Fruit fly (Drosophila melanogaster) whole organism, embryonic: Measurements from ENCODE around the gene Vps4.

Experiments used
- Antp ChIP-seq: fragments of 200-800 bp; sonication (Bioruptor generic); optimal IDR thresholded peaks from 3 replicates; lab custom pipeline; 2016; ENCODE audit warnings: missing biosample characterization, missing genetic modification characterization
- Atf-2 ChIP-seq: fragments of 200-800 bp; sonication (Bioruptor generic); optimal IDR thresholded peaks from 2 replicates; lab custom pipeline; 2016; ENCODE audit warnings: missing biosample characterization, missing genetic modification characterization
- Bdp1 ChIP-seq: fragments of 200-800 bp; sonication (Bioruptor generic); optimal IDR thresholded peaks from 3 replicates; lab custom pipeline; 2016; ENCODE audit warnings: missing biosample characterization, missing genetic modification characterization
- CG11504 ChIP-seq: fragments of 200-800 bp; sonication (Bioruptor generic); optimal IDR thresholded peaks from 3 replicates; lab custom pipeline; 2019; ENCODE audit warnings: missing biosample characterization, mild to moderate bottlenecking, missing genetic modification characterization, moderate library complexity
- CG12236 ChIP-seq: fragments of 200-800 bp; sonication (Bioruptor generic); optimal IDR thresholded peaks from 2 replicates; lab custom pipeline; 2016; ENCODE audit warnings: missing biosample characterization, missing genetic modification characterization
- CG12942 ChIP-seq: fragments of 200-800 bp; sonication (Bioruptor generic); optimal IDR thresholded peaks from 3 replicates; lab custom pipeline; 2016; ENCODE audit warnings: missing biosample characterization, missing genetic modification characterization
- CG13894 ChIP-seq: fragments of 200-800 bp; sonication (Bioruptor generic); optimal IDR thresholded peaks from 3 replicates; lab custom pipeline; 2018; ENCODE audit warnings: missing biosample characterization, mild to moderate bottlenecking, missing genetic modification characterization, moderate library complexity
- CG18262 ChIP-seq: fragments of 200-800 bp; optimal IDR thresholded peaks from 3 replicates; lab custom pipeline; 2019; ENCODE audit warnings: missing biosample characterization, mild to moderate bottlenecking, missing genetic modification characterization, moderate library complexity
- CG1832 ChIP-seq: fragments of 200-800 bp; sonication (Bioruptor generic); optimal IDR thresholded peaks from 2 replicates; lab custom pipeline; 2017; ENCODE audit warnings: missing biosample characterization, mild to moderate bottlenecking, missing genetic modification characterization, inconsistent platforms
- CG18599 ChIP-seq: fragments of 200-800 bp; sonication (Bioruptor generic); optimal IDR thresholded peaks from 3 replicates; lab custom pipeline; 2017; ENCODE audit warnings: missing biosample characterization, missing genetic modification characterization, mild to moderate bottlenecking, moderate library complexity, missing genetic modification reagents
- CG18619 ChIP-seq: fragments of 200-800 bp; sonication (Bioruptor generic); optimal IDR thresholded peaks from 3 replicates; lab custom pipeline; 2017; ENCODE audit warnings: missing biosample characterization, mild to moderate bottlenecking, missing genetic modification characterization
- CG2199 ChIP-seq: fragments of 200-800 bp; sonication (Bioruptor generic); IDR thresholded peaks from 3 replicates; pipeline ENCODE4 v1.3.6; 2022; ENCODE audit warnings: missing biosample characterization, missing genetic modification characterization
- CG3065 ChIP-seq: fragments of 200-800 bp; sonication (Bioruptor generic); optimal IDR thresholded peaks from 2 replicates; lab custom pipeline; 2016; ENCODE audit warnings: missing biosample characterization, missing genetic modification characterization
- CG33213 ChIP-seq: fragments of 200-800 bp; sonication (Bioruptor generic); optimal IDR thresholded peaks from 3 replicates; lab custom pipeline; 2016; ENCODE audit warnings: missing biosample characterization, missing genetic modification characterization
- CG3838 ChIP-seq: fragments of 200-800 bp; sonication (Bioruptor generic); optimal IDR thresholded peaks from 3 replicates; lab custom pipeline; 2016; ENCODE audit warnings: missing biosample characterization, missing genetic modification characterization
- CG3847 ChIP-seq: fragments of 200-800 bp; sonication (Bioruptor generic); IDR thresholded peaks from 2 replicates; pipeline ENCODE4 v1.3.6; 2022; ENCODE audit warnings: missing biosample characterization, missing genetic modification characterization
- CG4707 ChIP-seq: fragments of 200-800 bp; sonication (Bioruptor generic); optimal IDR thresholded peaks from 2 replicates; lab custom pipeline; 2018; ENCODE audit warnings: missing biosample characterization, mild to moderate bottlenecking, missing genetic modification characterization, moderate library complexity
- CG8944 ChIP-seq: fragments of 200-800 bp; sonication (Bioruptor generic); optimal IDR thresholded peaks from 3 replicates; lab custom pipeline; 2016; ENCODE audit warnings: missing biosample characterization, missing genetic modification characterization
- CG9437 ChIP-seq: fragments of 200-800 bp; sonication (Bioruptor generic); optimal IDR thresholded peaks from 2 replicates; lab custom pipeline; 2018; ENCODE audit warnings: missing biosample characterization, mild to moderate bottlenecking, missing genetic modification characterization
- CG9797 ChIP-seq: fragments of 200-800 bp; sonication (Bioruptor generic); optimal IDR thresholded peaks from 3 replicates; lab custom pipeline; 2018; ENCODE audit warnings: missing biosample characterization, mild to moderate bottlenecking, missing genetic modification characterization
- CG9932 ChIP-seq: fragments of 200-800 bp; sonication (Bioruptor generic); IDR thresholded peaks from 2 replicates; pipeline ENCODE4 v1.3.6; 2022; ENCODE audit warnings: missing biosample characterization, missing genetic modification characterization
- CTCF ChIP-seq: fragments of 200-800 bp; sonication (Bioruptor generic); optimal IDR thresholded peaks from 2 replicates; lab custom pipeline; 2017; ENCODE audit warnings: missing biosample characterization, mild to moderate bottlenecking, missing genetic modification characterization, moderate library complexity
- Chrac-16 ChIP-seq: fragments of 200-800 bp; sonication (Bioruptor generic); optimal IDR thresholded peaks from 3 replicates; lab custom pipeline; 2016; ENCODE audit warnings: missing biosample characterization, missing genetic modification characterization
- CrebB ChIP-seq: fragments of 200-800 bp; sonication (Bioruptor generic); optimal IDR thresholded peaks from 3 replicates; lab custom pipeline; 2018; ENCODE audit warnings: missing biosample characterization, mild to moderate bottlenecking, missing genetic modification characterization
- ERR ChIP-seq: fragments of 200-800 bp; sonication (Bioruptor generic); optimal IDR thresholded peaks from 2 replicates; lab custom pipeline; 2016; ENCODE audit warnings: missing biosample characterization, missing genetic modification characterization
- Elba2 ChIP-seq: fragments of 200-800 bp; sonication (Bioruptor generic); optimal IDR thresholded peaks from 3 replicates; lab custom pipeline; 2016; ENCODE audit warnings: missing biosample characterization, missing genetic modification characterization
- Gsc ChIP-seq: fragments of 200-800 bp; sonication (Bioruptor generic); IDR thresholded peaks from 2 replicates; pipeline ENCODE4 v1.3.6; 2022; ENCODE audit warnings: missing biosample characterization, missing genetic modification characterization
- HmgD ChIP-seq: fragments of 200-800 bp; sonication (Bioruptor generic); optimal IDR thresholded peaks from 3 replicates; lab custom pipeline; 2016; ENCODE audit warnings: missing biosample characterization, missing genetic modification characterization
- Jarid2 ChIP-seq: fragments of 200-800 bp; sonication (Bioruptor generic); optimal IDR thresholded peaks from 3 replicates; lab custom pipeline; 2017; ENCODE audit warnings: mild to moderate bottlenecking, missing biosample characterization, missing genetic modification reagents, missing genetic modification characterization
- Max ChIP-seq: fragments of 200-800 bp; sonication (Bioruptor generic); optimal IDR thresholded peaks from 2 replicates; lab custom pipeline; 2016; ENCODE audit warnings: missing biosample characterization, mild to moderate bottlenecking, missing genetic modification characterization
- Nf-YC ChIP-seq: fragments of 200-800 bp; optimal IDR thresholded peaks from 3 replicates; lab custom pipeline; 2019; ENCODE audit warnings: missing biosample characterization, mild to moderate bottlenecking, missing genetic modification characterization, moderate library complexity
- Rx ChIP-seq: fragments of 200-800 bp; sonication (Bioruptor generic); IDR thresholded peaks from 2 replicates; pipeline ENCODE4 v1.3.6; 2022; ENCODE audit warnings: missing biosample characterization, missing genetic modification characterization
- Six4 ChIP-seq: fragments of 200-800 bp; sonication (Bioruptor generic); optimal IDR thresholded peaks from 2 replicates; lab custom pipeline; 2016; ENCODE audit warnings: missing biosample characterization, missing genetic modification characterization
- TFAM ChIP-seq: fragments of 200-800 bp; sonication (Bioruptor generic); optimal IDR thresholded peaks from 2 replicates; lab custom pipeline; 2017; ENCODE audit warnings: missing biosample characterization, missing genetic modification characterization, inconsistent platforms
- abd-A ChIP-seq: fragments of 200-800 bp; sonication (Bioruptor generic); optimal IDR thresholded peaks from 3 replicates; lab custom pipeline; 2019; ENCODE audit warnings: missing biosample characterization, mild to moderate bottlenecking, missing genetic modification characterization, moderate library complexity
- btn ChIP-seq: fragments of 200-800 bp; sonication (Bioruptor generic); optimal IDR thresholded peaks from 2 replicates; lab custom pipeline; 2016; ENCODE audit warnings: missing biosample characterization, missing genetic modification characterization
- cwo ChIP-seq: fragments of 200-800 bp; sonication (Bioruptor generic); optimal IDR thresholded peaks from 3 replicates; lab custom pipeline; 2017; ENCODE audit warnings: missing biosample characterization, missing genetic modification characterization, mild to moderate bottlenecking, moderate library complexity, missing genetic modification reagents
- dmrt11E ChIP-seq: fragments of 200-800 bp; sonication (Bioruptor generic); optimal IDR thresholded peaks from 3 replicates; lab custom pipeline; 2018; ENCODE audit warnings: missing biosample characterization, mild to moderate bottlenecking, missing genetic modification characterization, moderate library complexity
- jumu ChIP-seq: fragments of 200-800 bp; sonication (Bioruptor generic); optimal IDR thresholded peaks from 3 replicates; lab custom pipeline; 2016; ENCODE audit warnings: missing biosample characterization, missing genetic modification characterization
- lov ChIP-seq, 2 experiments: fragments of 200-800 bp in 1 of 2; fragments of >200 bp in 1 of 2; sonication (Bioruptor generic) in 1 of 2; IDR thresholded peaks in 1 of 2; optimal IDR thresholded peaks in 1 of 2; 2 replicates in 1 of 2; 3 replicates in 1 of 2; pipeline versions ENCODE4 v1.3.6 to Lab custom; 2017 to 2022; ENCODE audit warnings: missing biosample characterization in 1 of 2, missing genetic modification characterization in 1 of 2
- nerfin-2 ChIP-seq: fragments of 200-800 bp; sonication (Bioruptor generic); IDR thresholded peaks from 2 replicates; pipeline ENCODE4 v1.3.6; 2022; ENCODE audit warnings: missing biosample characterization, missing genetic modification characterization; ENCODE audit not compliant: partially characterized antibody
- otp ChIP-seq: fragments of 200-800 bp; sonication (Bioruptor generic); IDR thresholded peaks from 3 replicates; pipeline ENCODE4, ENCODE4 v1.3.6; 2022; ENCODE audit warnings: missing biosample characterization, missing genetic modification characterization
- pan ChIP-seq, 4 experiments: fragments of >200 bp in 3 of 4; fragments of 200-800 bp in 1 of 4; sonication (Bioruptor generic) in 1 of 4; optimal IDR thresholded peaks in 3 of 4; IDR thresholded peaks in 1 of 4; 2 replicates each; pipeline versions ENCODE4 v1.3.6 to Lab custom; 2017 to 2022; ENCODE audit warnings: missing biosample characterization in 2 of 4, missing genetic modification characterization in 2 of 4, mixed read lengths in 1 of 4
- pfk ChIP-seq: fragments of 200-800 bp; sonication (Bioruptor generic); optimal IDR thresholded peaks from 2 replicates; lab custom pipeline; 2018; ENCODE audit warnings: missing biosample characterization, mild to moderate bottlenecking, missing genetic modification characterization, moderate library complexity
- pzg ChIP-seq: fragments of 200-800 bp; sonication (Bioruptor generic); optimal IDR thresholded peaks from 3 replicates; lab custom pipeline; 2018; ENCODE audit warnings: missing biosample characterization, mild to moderate bottlenecking, missing genetic modification characterization, moderate library complexity
- repo ChIP-seq: fragments of 200-800 bp; sonication (Bioruptor generic); optimal IDR thresholded peaks from 2 replicates; lab custom pipeline; 2016; ENCODE audit warnings: missing biosample characterization, missing genetic modification characterization
- rib ChIP-seq: fragments of 200-800 bp; sonication (Bioruptor generic); IDR thresholded peaks from 2 replicates; pipeline ENCODE4 v1.3.6; 2022; ENCODE audit warnings: missing biosample characterization, missing genetic modification characterization
- run ChIP-seq: fragments of 200-800 bp; sonication (Bioruptor generic); optimal IDR thresholded peaks from 3 replicates; lab custom pipeline; 2018; ENCODE audit warnings: missing biosample characterization, mild to moderate bottlenecking, missing genetic modification characterization
- sens ChIP-seq: fragments of 200-800 bp; sonication (Bioruptor generic); peaks from one replicate; lab custom pipeline; 2016; ENCODE audit warnings: missing biosample characterization, missing genetic modification characterization
- stc ChIP-seq: fragments of 200-800 bp; sonication (Bioruptor generic); IDR thresholded peaks from 2 replicates; pipeline ENCODE4 v1.3.6; 2022; ENCODE audit warnings: missing biosample characterization, missing genetic modification characterization
- trem ChIP-seq: fragments of 200-800 bp; optimal IDR thresholded peaks from 3 replicates; lab custom pipeline; 2019; ENCODE audit warnings: missing biosample characterization, mild to moderate bottlenecking, missing genetic modification characterization, moderate library complexity
- z ChIP-seq: fragments of 200-800 bp; sonication (Bioruptor generic); IDR thresholded peaks from 3 replicates; pipeline ENCODE4 v1.3.6; 2022; ENCODE audit warnings: missing biosample characterization, missing genetic modification characterization

Vps4 gene

DNA sequence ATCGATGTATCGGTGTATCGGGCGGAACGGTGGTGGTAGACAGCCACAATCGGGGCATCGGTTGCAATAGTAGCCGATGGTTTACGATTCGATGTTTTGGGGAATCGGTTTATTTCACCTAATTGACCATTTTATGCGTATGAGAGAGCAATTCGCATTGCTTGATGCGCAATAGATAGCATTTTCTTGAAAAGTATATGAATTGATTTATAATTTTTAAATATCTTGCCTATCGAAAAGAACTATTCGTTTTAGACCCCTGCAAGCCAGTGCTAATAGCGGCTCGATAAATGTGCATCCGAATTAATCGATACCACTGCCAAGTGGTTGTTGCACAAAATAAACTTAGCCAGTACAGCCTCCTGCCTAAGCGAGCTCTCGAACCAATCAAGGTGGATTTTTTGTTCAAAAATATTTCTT, 20.3 kb upstream of the Vps4 start, which contains the start of gene mnb (continued):
- TF ChIP-seq CG9797 (peak; percentile 58), jumu (GFP tag; lab: Kevin White, UChicago) (no peak), nerfin-2 (GFP tag; lab: Robert Waterston, UW) (peak; percentile 99), CG13894 (tag; lab: Kevin White, UChicago) (peak; percentile 6), CG33213 (no peak), CG18599 (no peak), repo (GFP tag; lab: Kevin White, UChicago) (no peak), CG18262 (tag; lab: Kevin White, UChicago) (no peak), CG3838 (GFP tag; lab: Kevin White, UChicago) (no peak), trem (peak; percentile 58), Atf-2 (GFP tag; lab: Kevin White, UChicago) (no peak), CG9932 (GFP tag; lab: Robert Waterston, UW) (peak; percentile 72), abd-A (tag; lab: Kevin White, UChicago) (no peak), CG12942 (no peak), btn (GFP tag; lab: Kevin White, UChicago) (no peak), CG9437 (GFP tag; lab: Kevin White, UChicago) (no peak), pfk (no peak), Six4 (GFP tag; lab: Kevin White, UChicago) (no peak), lov (optimal IDR thresholded peaks at IDR 0.05; lab: Kevin White, UChicago) (no peak), lov (GFP tag; IDR thresholded peaks at IDR 0.05; lab: Robert Waterston, UW) (no peak), Gsc (GFP tag; lab: Robert Waterston, UW) (no peak), dmrt11E (tag; lab: Kevin White, UChicago) (no peak), pan (optimal IDR thresholded peaks at IDR 0.05; lab: Kevin White, UChicago) (no peak), pan (GFP tag; optimal IDR thresholded peaks at IDR 0.05 in 1 of 2, IDR thresholded peaks at IDR 0.05 in 1 of 2) (no peak), run (no peak), CG2199 (no peak), CrebB (tag; lab: Kevin White, UChicago) (no peak), TFAM (no peak), ERR (GFP tag; lab: Kevin White, UChicago) (no peak), cwo (GFP tag; lab: Kevin White, UChicago) (no peak), pzg (GFP tag; lab: Kevin White, UChicago) (peak; percentile 83), CG4707 (no peak), CG12236 (GFP tag; lab: Kevin White, UChicago) (no peak), Chrac-16 (GFP tag; lab: Kevin White, UChicago) (no peak), HmgD (GFP tag; lab: Kevin White, UChicago) (peak; percentile 29), CG18619 (GFP tag; lab: Kevin White, UChicago) (no peak), Nf-YC (peak; percentile 20), otp (GFP tag; lab: Robert Waterston, UW) (no peak), stc (GFP tag; lab: Robert Waterston, UW) (no peak), z (GFP tag; lab: Robert Waterston, UW) (no peak), Elba2 (GFP tag; lab: Kevin White, UChicago) (no peak), CG3065 (GFP tag; lab: Kevin White, UChicago) (no peak), Bdp1 (GFP tag; lab: Kevin White, UChicago) (peak; percentile 22), CG3847 (GFP tag; lab: Robert Waterston, UW) (peak; percentile 46; the same call in 1 of the 2 replicates), Rx (GFP tag; lab: Robert Waterston, UW) (no peak), rib (GFP tag; lab: Robert Waterston, UW) (no peak), CG8944 (GFP tag; lab: Kevin White, UChicago) (no peak), Antp (GFP tag; lab: Kevin White, UChicago) (peak; percentile 11), Max (GFP tag; lab: Kevin White, UChicago) (no peak), CTCF (peak; percentile 51), Jarid2 (no peak), CG11504 (tag; lab: Kevin White, UChicago) (peak; percentile 17), CG1832 (no peak), sens (GFP tag; lab: Kevin White, UChicago) (peak; percentile 91)
